Worm (Caenorhabditis elegans) whole organism, early embryonic: ENCODE data around the gene idpc-1.

Experiments
- B0310.2 ChIP-seq: sonication (generic microtip); optimal IDR thresholded peaks from 2 replicates; lab custom pipeline; 2016; ENCODE audit warnings: mild to moderate bottlenecking, missing genetic modification characterization, missing compliant biosample characterization
- F13C5.2 ChIP-seq: sonication (generic microtip); optimal IDR thresholded peaks from 2 replicates; lab custom pipeline; 2017; ENCODE audit warnings: mild to moderate bottlenecking, missing genetic modification characterization, inconsistent platforms, missing compliant biosample characterization
- aly-1 ChIP-seq: sonication (generic microtip); optimal IDR thresholded peaks from 2 replicates; lab custom pipeline; 2016; ENCODE audit warnings: missing genetic modification characterization, missing compliant biosample characterization
- ama-1 ChIP-seq: fragments of 150-350 bp; optimal IDR thresholded peaks from 2 replicates; lab custom pipeline; 2014
- ceh-13 ChIP-seq: fragments of 200-800 bp; sonication (Bioruptor generic); optimal IDR thresholded peaks from 2 replicates; lab custom pipeline; 2018; ENCODE audit warnings: mild to moderate bottlenecking, missing genetic modification characterization, missing compliant biosample characterization
- ceh-36 ChIP-seq: sonication (generic microtip); optimal IDR thresholded peaks from 2 replicates; lab custom pipeline; 2016; ENCODE audit warnings: missing genetic modification characterization, inconsistent platforms, missing compliant biosample characterization
- ets-7 ChIP-seq: sonication (generic microtip); optimal IDR thresholded peaks from 2 replicates; lab custom pipeline; 2016; ENCODE audit warnings: missing genotype, missing genetic modification characterization, missing compliant biosample characterization
- flt-1 ChIP-seq: fragments of 200-800 bp; sonication (Bioruptor generic); IDR thresholded peaks from 2 replicates; pipeline ENCODE4 v1.3.6; 2022; ENCODE audit warnings: missing genetic modification characterization, missing compliant biosample characterization
- hmbx-1 ChIP-seq: sonication (generic microtip); optimal IDR thresholded peaks from 2 replicates; lab custom pipeline; 2016; ENCODE audit warnings: mild to moderate bottlenecking, missing genetic modification characterization, missing compliant biosample characterization
- hmg-4 ChIP-seq: fragments of 200-800 bp; sonication (Bioruptor generic); optimal IDR thresholded peaks from 2 replicates; lab custom pipeline; 2018; ENCODE audit warnings: mild to moderate bottlenecking, missing genetic modification characterization, missing compliant biosample characterization
- hnd-1 ChIP-seq: sonication (generic microtip); optimal IDR thresholded peaks from 2 replicates; lab custom pipeline; 2016; ENCODE audit warnings: missing genetic modification characterization, missing compliant biosample characterization
- pes-1 ChIP-seq: fragments of 200-800 bp; sonication (Bioruptor generic); IDR thresholded peaks from 2 replicates; pipeline ENCODE4 v1.3.6; 2022; ENCODE audit warnings: missing genetic modification reagents, missing genetic modification characterization, missing compliant biosample characterization
- scrt-1 ChIP-seq: fragments of 200-800 bp; sonication (Bioruptor generic); IDR thresholded peaks from 2 replicates; pipeline ENCODE4 v1.3.6; 2022; ENCODE audit warnings: missing genetic modification characterization, missing compliant biosample characterization
- sea-1 ChIP-seq: fragments of 200-800 bp; sonication (Bioruptor generic); conservative IDR thresholded peaks from 2 replicates; pipeline ENCODE4 v1.3.6; 2022; ENCODE audit warnings: missing genetic modification characterization, missing compliant biosample characterization
- tbx-11 ChIP-seq: fragments of 200-800 bp; sonication (Bioruptor generic); IDR thresholded peaks from 2 replicates; pipeline ENCODE4 v1.3.6; 2022; ENCODE audit warnings: missing genetic modification characterization, missing compliant biosample characterization
- tbx-37 ChIP-seq: fragments of 200-800 bp; sonication (Bioruptor generic); conservative IDR thresholded peaks from 2 replicates; pipeline ENCODE4 v1.3.6; 2022; ENCODE audit warnings: missing genetic modification reagents, missing genetic modification characterization, missing compliant biosample characterization
- tra-4 ChIP-seq: sonication (generic microtip); optimal IDR thresholded peaks from 2 replicates; lab custom pipeline; 2017; ENCODE audit warnings: missing genetic modification characterization, missing compliant biosample characterization

Gene idpc-1

DNA sequence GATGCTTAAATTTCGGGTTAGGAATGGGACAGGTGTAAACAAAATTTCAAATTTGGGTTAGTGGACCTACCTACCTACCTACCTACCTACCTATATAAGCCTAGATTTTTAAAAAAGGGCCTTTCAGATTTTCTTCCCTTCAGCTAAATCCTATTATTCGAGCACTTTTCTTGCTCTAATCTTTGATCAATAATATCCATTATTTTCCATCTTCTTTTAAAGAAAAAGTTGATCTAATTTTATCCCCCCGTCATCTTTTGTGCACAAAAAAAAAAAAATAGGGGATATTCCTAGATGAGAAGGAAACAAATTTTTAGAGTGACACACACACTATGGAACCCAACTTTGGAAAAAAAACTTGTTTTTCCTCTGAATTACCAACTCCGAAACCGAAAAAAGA lies 36.2 kb upstream of the idpc-1 start:
- TF ChIP-seq aly-1: no peak

ce11 chrIII:11391601-11392520 lies 35.1 kb upstream of the idpc-1 start:
- no peak for TF ChIP-seq hmg-4 (GFP tag; lab: Kevin White, UChicago)
- TF ChIP-seq ceh-36 (tag; lab: Kevin White, UChicago): peak; percentile 20

ce11 chrIII:11392740-11393139 lies 34.3 kb upstream of the idpc-1 start:
- no peak for TF ChIP-seq tbx-11 (GFP tag; lab: Robert Waterston, UW)
- no peak for TF ChIP-seq tbx-37 (GFP tag; lab: Robert Waterston, UW)
- no peak for TF ChIP-seq flt-1 (GFP tag; lab: Robert Waterston, UW)
- TF ChIP-seq ceh-36 (tag; lab: Kevin White, UChicago): peak; percentile 90

DNA sequence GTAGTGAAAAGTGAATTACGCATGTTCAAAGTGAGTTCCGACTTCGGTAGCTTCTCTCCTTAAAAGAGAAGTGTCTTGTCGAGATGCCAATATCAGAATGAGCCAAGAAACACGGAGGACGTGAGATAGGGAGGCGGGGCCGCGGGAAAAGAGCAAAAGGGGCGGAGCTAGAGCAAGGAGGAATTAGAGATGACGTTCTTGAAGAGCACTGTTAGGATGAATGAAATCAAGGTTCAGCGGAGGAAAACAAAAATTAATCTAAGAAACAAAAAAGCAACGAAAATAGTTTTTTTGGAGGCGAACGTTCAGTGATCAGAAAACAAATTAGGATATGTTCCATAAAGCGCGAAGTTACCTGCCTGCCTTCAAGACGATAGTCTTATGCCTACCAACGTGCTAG lies 33.8 kb upstream of the idpc-1 start, which contains the start of gene nlp-21:
Gene nlp-21 (minus strand): TSS at position 101 of the 400 bp plus-strand sequence.
- TF ChIP-seq hnd-1 (tag; lab: Kevin White, UChicago) (no peak), ceh-36 (tag; lab: Kevin White, UChicago) (no peak), sea-1 (GFP tag; lab: Robert Waterston, UW) (no peak), pes-1 (no peak), ets-7 (tag; lab: Kevin White, UChicago) (no peak), aly-1 (no peak), tra-4 (tag; lab: Kevin White, UChicago) (no peak)

DNA sequence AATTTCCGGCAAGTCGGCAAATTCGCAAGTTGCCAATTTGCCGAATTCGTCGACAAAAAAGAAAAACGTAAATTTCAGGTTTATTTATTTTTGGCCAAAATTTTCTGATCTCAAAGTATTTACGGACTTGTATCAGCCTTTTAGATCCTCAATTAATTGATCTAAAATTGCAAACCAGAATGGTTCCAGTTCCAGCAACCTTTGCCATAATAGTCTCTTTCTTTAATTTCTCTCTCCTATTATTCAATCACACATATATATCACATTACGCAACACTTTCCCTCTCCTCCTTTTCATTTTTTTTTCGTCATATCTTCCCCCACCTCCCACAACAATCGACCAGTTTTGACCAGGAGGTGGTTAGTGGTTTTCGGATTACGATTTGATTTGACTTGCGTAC lies 29.5 kb upstream of the idpc-1 start, which contains the start of gene Y47D3B.3:
Gene Y47D3B.3 (plus strand): TSS at position 301 of the 400 bp plus-strand sequence.
- TF ChIP-seq scrt-1 (no peak), tbx-11 (GFP tag; lab: Robert Waterston, UW) (no peak), sea-1 (GFP tag; lab: Robert Waterston, UW) (no peak), B0310.2 (no peak), F13C5.2 (tag; lab: Kevin White, UChicago) (no peak), ama-1 (lab: Kevin White, UChicago) (no peak), aly-1 (no peak), flt-1 (GFP tag; lab: Robert Waterston, UW) (no peak), pes-1 (no peak), ceh-13 (no peak), tra-4 (tag; lab: Kevin White, UChicago) (no peak), tbx-37 (GFP tag; lab: Robert Waterston, UW) (no peak)

ce11 chrIII:11402717-11403116 lies 24.3 kb upstream of the idpc-1 start, which contains the start of gene Y47D3B.12:
Y47D3B.12 (plus strand) TSS chrIII:11403017.
- TF ChIP-seq hnd-1 (tag; lab: Kevin White, UChicago) (no peak), F13C5.2 (tag; lab: Kevin White, UChicago) (no peak), pes-1 (no peak), flt-1 (GFP tag; lab: Robert Waterston, UW) (no peak), tbx-11 (GFP tag; lab: Robert Waterston, UW) (no peak), ceh-36 (tag; lab: Kevin White, UChicago) (no peak), aly-1 (no peak), sea-1 (GFP tag; lab: Robert Waterston, UW) (no peak), scrt-1 (no peak), hmbx-1 (no peak), B0310.2 (no peak), ama-1 (lab: Kevin White, UChicago) (no peak)

ce11 chrIII:11405049-11405448 lies 22.0 kb upstream of the idpc-1 start, which contains the start of gene Y47D3B.4:
Y47D3B.4 (plus strand) TSS chrIII:11405349.
- no peak for TF ChIP-seq hmg-4 (GFP tag; lab: Kevin White, UChicago)
- TF ChIP-seq hnd-1 (tag; lab: Kevin White, UChicago): no peak

DNA sequence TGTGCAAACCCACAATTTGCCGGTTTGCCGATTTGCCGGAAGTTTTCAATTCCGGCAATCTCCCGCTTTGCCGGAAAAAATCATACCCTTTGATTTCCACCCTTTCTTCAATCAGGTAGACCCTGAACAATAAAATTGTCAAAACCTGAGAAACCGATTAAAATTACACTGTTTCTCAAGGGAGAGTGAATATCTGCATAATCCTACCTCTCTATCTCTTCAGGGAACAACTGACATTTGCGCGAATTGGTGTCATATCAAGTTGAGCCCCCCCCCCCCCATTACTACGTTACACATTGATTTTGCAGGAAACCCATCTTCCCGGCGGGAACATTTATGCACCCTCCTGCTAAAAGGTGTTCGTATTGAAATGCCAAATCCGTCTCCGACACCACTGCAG lies 16.6 kb upstream of the idpc-1 start, which contains the start of gene twk-31:
Gene twk-31 (plus strand): TSS at position 301 of the 400 bp plus-strand sequence.
- no peak for TF ChIP-seq ets-7 (tag; lab: Kevin White, UChicago)
- TF ChIP-seq hnd-1 (tag; lab: Kevin White, UChicago): no peak
- TF ChIP-seq hmbx-1: no peak
- TF ChIP-seq aly-1: no peak
- no peak for TF ChIP-seq ceh-13
- TF ChIP-seq pes-1: no peak
- TF ChIP-seq tra-4 (tag; lab: Kevin White, UChicago): no peak
- TF ChIP-seq F13C5.2 (tag; lab: Kevin White, UChicago): no peak
- TF ChIP-seq scrt-1: no peak
- no peak for TF ChIP-seq hmg-4 (GFP tag; lab: Kevin White, UChicago)
- TF ChIP-seq tbx-11 (GFP tag; lab: Robert Waterston, UW): no peak
- no peak for TF ChIP-seq ceh-36 (tag; lab: Kevin White, UChicago)
- TF ChIP-seq ama-1 (lab: Kevin White, UChicago): no peak

DNA sequence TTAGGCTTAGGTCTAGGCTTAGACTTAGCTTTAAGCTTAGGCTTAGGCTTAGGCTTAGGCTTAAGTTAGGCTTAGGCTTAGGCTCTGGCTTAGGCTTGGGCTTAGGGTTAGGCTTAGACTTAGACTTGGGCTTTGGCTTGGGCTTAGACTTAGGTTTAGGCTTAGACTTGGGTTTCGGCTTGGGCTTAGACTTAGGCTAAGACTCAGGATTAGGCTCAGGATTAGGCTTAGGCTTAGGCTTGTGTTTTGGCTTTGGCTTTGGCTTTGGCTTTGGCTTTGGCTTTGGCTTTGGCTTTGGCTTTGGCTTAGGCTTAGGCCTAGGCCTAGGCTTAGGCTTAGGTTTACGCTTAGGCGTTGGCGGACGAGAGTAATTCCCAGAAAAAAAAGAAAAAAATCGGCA lies 7.5 kb upstream of the idpc-1 start:
- TF ChIP-seq ceh-36 (tag; lab: Kevin White, UChicago) (peak; percentile 80), B0310.2 (no peak)
